Worm (Caenorhabditis elegans): ENCODE results near the gene F59A6.11.

The F59A6.11 gene

ce11 chrII:4994939-4995338 is 3.6 kb downstream of the F59A6.11 start, which contains the start of gene rnh-1.0 (continued):
- TF ChIP-seq blmp-1 (tag; optimal IDR thresholded peaks at IDR 0.05) (peak; percentile 28), rnt-1 (tag; optimal IDR thresholded peaks at IDR 0.05) (peak; percentile 18), snpc-4 (tag; optimal IDR thresholded peaks at IDR 0.05) (no peak), mep-1 (tag; optimal IDR thresholded peaks at IDR 0.05) (peak; percentile 47), snu-23 (GFP tag; optimal IDR thresholded peaks at IDR 0.05) (peak; percentile 11), nhr-47 (tag; optimal IDR thresholded peaks at IDR 0.05) (no peak)

- TF ChIP-seq zag-1 (tag; optimal IDR thresholded peaks at IDR 0.05), result no peak
- peak; percentile 46 for TF ChIP-seq nhr-47 (tag; optimal IDR thresholded peaks at IDR 0.05)
- no peak for TF ChIP-seq aha-1 (tag; optimal IDR thresholded peaks at IDR 0.05)
- TF ChIP-seq grh-1 (GFP tag; IDR thresholded peaks at IDR 0.05), result no peak
- no peak for TF ChIP-seq alr-1 (tag; optimal IDR thresholded peaks at IDR 0.05; ENCODE audit: borderline replicate concordance)
- TF ChIP-seq C16A3.4 (tag; optimal IDR thresholded peaks at IDR 0.05), result peak; percentile 30
- no peak for TF ChIP-seq egl-13 (tag; optimal IDR thresholded peaks at IDR 0.05)
- no peak for TF ChIP-seq elt-2 (tag; optimal IDR thresholded peaks at IDR 0.05)
- peak; percentile 24 for TF ChIP-seq F16B12.6 (tag; optimal IDR thresholded peaks at IDR 0.05)
- TF ChIP-seq snu-23 (GFP tag; optimal IDR thresholded peaks at IDR 0.05), result peak; percentile 47
- TF ChIP-seq lir-3 (tag; optimal IDR thresholded peaks at IDR 0.05; ENCODE audit: poor library complexity), result peak; percentile 58
- no peak for TF ChIP-seq hlh-17 (GFP tag; optimal IDR thresholded peaks at IDR 0.05; ENCODE audit: borderline replicate concordance)
- no peak for TF ChIP-seq ets-5 (GFP tag; IDR thresholded peaks at IDR 0.05)
- TF ChIP-seq nhr-12 (tag; optimal IDR thresholded peaks at IDR 0.05), result no peak
- TF ChIP-seq snpc-4 (tag; optimal IDR thresholded peaks at IDR 0.05), result peak; percentile 29
- no peak for TF ChIP-seq unc-98 (GFP tag; IDR thresholded peaks at IDR 0.05)
- TF ChIP-seq sup-37 (GFP tag; optimal IDR thresholded peaks at IDR 0.05), result no peak
- no peak for TF ChIP-seq mdl-1 (tag; optimal IDR thresholded peaks at IDR 0.05)
- no peak for TF ChIP-seq pag-3 (tag; optimal IDR thresholded peaks at IDR 0.05; ENCODE audit: borderline replicate concordance, insufficient read depth)
- TF ChIP-seq lin-39 (tag; optimal IDR thresholded peaks at IDR 0.05), result no peak
- peak; percentile 27 for TF ChIP-seq nhr-20 (tag; optimal IDR thresholded peaks at IDR 0.05)
- no peak for TF ChIP-seq C04F5.9 (tag; optimal IDR thresholded peaks at IDR 0.05)
- peak; percentile 16 for TF ChIP-seq fkh-8 (tag; optimal IDR thresholded peaks at IDR 0.05)
- peak; percentile 47 for TF ChIP-seq tbx-2 (tag; optimal IDR thresholded peaks at IDR 0.05)
- no peak for TF ChIP-seq Y116A8C.19 (tag; optimal IDR thresholded peaks at IDR 0.05; ENCODE audit: borderline replicate concordance)
- TF ChIP-seq hpl-2 (GFP tag; optimal IDR thresholded peaks at IDR 0.05), result no peak
- no peak for TF ChIP-seq unc-86 (tag; optimal IDR thresholded peaks at IDR 0.05)
- no peak for TF ChIP-seq fkh-10 (GFP tag; optimal IDR thresholded peaks at IDR 0.05)
- no peak for TF ChIP-seq nhr-76 (tag; optimal IDR thresholded peaks at IDR 0.05)
- no peak for TF ChIP-seq nhr-84 (tag; optimal IDR thresholded peaks at IDR 0.05)
- TF ChIP-seq nhr-71 (tag; optimal IDR thresholded peaks at IDR 0.05), result peak; percentile 55
- TF ChIP-seq ceh-63 (GFP tag; optimal IDR thresholded peaks at IDR 0.05), result no peak
- TF ChIP-seq tlp-1 (tag; optimal IDR thresholded peaks at IDR 0.05), result no peak
- no peak for TF ChIP-seq unc-130 (tag; optimal IDR thresholded peaks at IDR 0.05)
- TF ChIP-seq nhr-28 (tag; optimal IDR thresholded peaks at IDR 0.05), result no peak
- no peak for TF ChIP-seq fkh-4 (tag; optimal IDR thresholded peaks at IDR 0.05; ENCODE audit: borderline replicate concordance)
- no peak for TF ChIP-seq fos-1 (tag; optimal IDR thresholded peaks at IDR 0.05)
- TF ChIP-seq nhr-85 (tag), result peak; percentile 64
- peak; percentile 53 to 74 for TF ChIP-seq lsy-2 (tag; optimal IDR thresholded peaks at IDR 0.05)
- no peak for TF ChIP-seq mef-2 (tag; optimal IDR thresholded peaks at IDR 0.05)
- TF ChIP-seq egl-27 (tag; optimal IDR thresholded peaks at IDR 0.05), result no peak
- no peak for TF ChIP-seq unc-30 (tag; optimal IDR thresholded peaks at IDR 0.05)
- TF ChIP-seq jun-1 (tag; optimal IDR thresholded peaks at IDR 0.05), result no peak
- no peak for TF ChIP-seq zip-4 (GFP tag; optimal IDR thresholded peaks at IDR 0.05)
- TF ChIP-seq lin-13 (GFP tag; optimal IDR thresholded peaks at IDR 0.05), result peak; percentile 17
- peak; percentile 12 for TF ChIP-seq blmp-1 (tag; optimal IDR thresholded peaks at IDR 0.05)
- no peak for TF ChIP-seq nhr-90 (tag; optimal IDR thresholded peaks at IDR 0.05; ENCODE audit: poor library complexity)
Measured at ce11 chrII:4993530-4994192, 4.9 kb downstream of the F59A6.11 start, which contains the start of the genes eif-1 and vps-24. Gene eif-1, minus strand, starts transcription at chrII:4993580. Gene vps-24, plus strand, starts transcription at chrII:4993998.
